Fruit fly (Drosophila melanogaster) whole organism, wandering third instar larva: ENCODE data around the gene CG43254.

Experiments
- Abd-B ChIP-seq: fragments of >200 bp; optimal IDR thresholded peaks from 2 replicates; lab custom pipeline; 2017; ENCODE audit warnings: missing biosample characterization, missing genetic modification characterization
- CG32264 ChIP-seq: fragments of 200-800 bp; sonication (Bioruptor generic); optimal IDR thresholded peaks from 2 replicates; lab custom pipeline; 2016; ENCODE audit warnings: missing biosample characterization, missing genetic modification characterization
- CrebA ChIP-seq: fragments of 200-800 bp; sonication (Bioruptor generic); optimal IDR thresholded peaks from 2 replicates; lab custom pipeline; 2016; ENCODE audit warnings: missing biosample characterization, mild to moderate bottlenecking, missing genetic modification characterization, borderline replicate concordance
- Dfd ChIP-seq: fragments of >200 bp; optimal IDR thresholded peaks from 2 replicates; lab custom pipeline; 2017; ENCODE audit warnings: missing biosample characterization, missing genetic modification characterization
- Dif ChIP-seq: fragments of 200-275, 200-300 bp; sonication (Bioruptor generic); optimal IDR thresholded peaks from 2 replicates; lab custom pipeline; 2018; ENCODE audit warnings: missing biosample characterization, missing genetic modification characterization; ENCODE audit not compliant: partially characterized antibody
- GATAd ChIP-seq: sonication (Bioruptor generic); optimal IDR thresholded peaks from 2 replicates; lab custom pipeline; 2016; ENCODE audit warnings: missing biosample characterization, missing genetic modification characterization
- HLH106 ChIP-seq: fragments of 200-800 bp; optimal IDR thresholded peaks from 3 replicates; lab custom pipeline; 2019; ENCODE audit warnings: missing biosample characterization, mild to moderate bottlenecking, missing genetic modification characterization, moderate library complexity
- Hnf4 ChIP-seq: fragments of 200-800 bp; sonication (Bioruptor generic); optimal IDR thresholded peaks from 2 replicates; lab custom pipeline; 2016; ENCODE audit warnings: missing biosample characterization, mild to moderate bottlenecking, missing genetic modification characterization
- Hr83 ChIP-seq: fragments of 200-300 bp; sonication (Bioruptor generic); optimal IDR thresholded peaks from 2 replicates; lab custom pipeline; 2016; ENCODE audit warnings: missing biosample characterization, mild to moderate bottlenecking, missing genetic modification characterization, moderate library complexity; ENCODE audit not compliant: poor library complexity, severe bottlenecking
- Jra ChIP-seq: sonication (Bioruptor generic); optimal IDR thresholded peaks from 2 replicates; lab custom pipeline; 2016; ENCODE audit warnings: missing biosample characterization, missing genetic modification characterization
- Mio ChIP-seq: sonication (Bioruptor generic); optimal IDR thresholded peaks from 2 replicates; lab custom pipeline; 2016; ENCODE audit warnings: missing biosample characterization, missing genetic modification characterization
- Myc ChIP-seq: fragments of >200 bp; optimal IDR thresholded peaks from 2 replicates; lab custom pipeline; 2017
- N ChIP-seq: fragments of >200 bp; optimal IDR thresholded peaks from 2 replicates; lab custom pipeline; 2018; ENCODE audit warnings: missing biosample characterization, missing external identifiers, missing genetic modification characterization
- Rel ChIP-seq, 2 experiments: fragments of 200-800 bp; sonication (Bioruptor generic) in 1 of 2; optimal IDR thresholded peaks; 2 replicates in 1 of 2; 3 replicates in 1 of 2; lab custom pipeline; 2016 to 2019; ENCODE audit warnings: mild to moderate bottlenecking in 2 of 2, missing biosample characterization in 2 of 2, missing genetic modification characterization in 2 of 2, moderate library complexity in 1 of 2
- Sp1 ChIP-seq: fragments of 200-800 bp; sonication (Bioruptor generic); optimal IDR thresholded peaks from 3 replicates; lab custom pipeline; 2019; ENCODE audit warnings: missing biosample characterization, mild to moderate bottlenecking, missing genetic modification characterization, moderate library complexity
- Vsx2 ChIP-seq: fragments of 200-300, 225-300 bp; sonication (Bioruptor generic); optimal IDR thresholded peaks from 2 replicates; lab custom pipeline; 2018; ENCODE audit warnings: missing biosample characterization, missing genetic modification characterization; ENCODE audit not compliant: partially characterized antibody
- br ChIP-seq: fragments of 200-800 bp; sonication (Bioruptor generic); optimal IDR thresholded peaks from 2 replicates; lab custom pipeline; 2016; ENCODE audit warnings: missing biosample characterization, missing genetic modification characterization
- brk ChIP-seq: fragments of 200-800 bp; sonication (Bioruptor generic); optimal IDR thresholded peaks from 2 replicates; lab custom pipeline; 2016; ENCODE audit warnings: missing biosample characterization, mild to moderate bottlenecking, missing genetic modification characterization
- dl ChIP-seq, 2 experiments: fragments of 175-275, 200-275 bp in 1 of 2; fragments of 200-275 bp in 1 of 2; sonication (Bioruptor generic); optimal IDR thresholded peaks; lab custom pipeline; 2018; ENCODE audit warnings: mild to moderate bottlenecking in 2 of 2, missing biosample characterization in 2 of 2, missing genetic modification characterization in 2 of 2, moderate library complexity in 2 of 2; ENCODE audit not compliant: partially characterized antibody in 2 of 2, insufficient read depth in 1 of 2
- dmrt93B ChIP-seq: fragments of 200-800 bp; sonication (Bioruptor generic); optimal IDR thresholded peaks from 2 replicates; lab custom pipeline; 2018; ENCODE audit warnings: missing biosample characterization, mild to moderate bottlenecking, missing genetic modification characterization
- dsf ChIP-seq: sonication (Bioruptor generic); optimal IDR thresholded peaks from 2 replicates; lab custom pipeline; 2016; ENCODE audit warnings: missing biosample characterization, missing genetic modification characterization, borderline replicate concordance
- ey ChIP-seq: fragments of 200-800 bp; sonication (Bioruptor generic); optimal IDR thresholded peaks from 2 replicates; lab custom pipeline; 2016; ENCODE audit warnings: missing biosample characterization, missing genetic modification characterization
- foxo ChIP-seq, 2 experiments: fragments of 200-800 bp; sonication (Bioruptor generic); optimal IDR thresholded peaks; 2 replicates in 1 of 2; 3 replicates in 1 of 2; lab custom pipeline; 2016 to 2017; ENCODE audit warnings: missing biosample characterization in 2 of 2, missing genetic modification characterization in 2 of 2
- fru ChIP-seq: fragments of 200-800 bp; sonication (Bioruptor generic); optimal IDR thresholded peaks from 3 replicates; lab custom pipeline; 2016; ENCODE audit warnings: missing biosample characterization, mild to moderate bottlenecking, missing genetic modification characterization
- h ChIP-seq: fragments of 200-800 bp; sonication (Bioruptor generic); optimal IDR thresholded peaks from 3 replicates; lab custom pipeline; 2016; ENCODE audit warnings: missing biosample characterization, mild to moderate bottlenecking, missing genetic modification characterization
- lola ChIP-seq: fragments of >200 bp; optimal IDR thresholded peaks from 2 replicates; lab custom pipeline; 2017; ENCODE audit warnings: missing biosample characterization, missing genetic modification characterization
- rgr ChIP-seq: fragments of 200-800 bp; sonication (Bioruptor generic); optimal IDR thresholded peaks from 3 replicates; lab custom pipeline; 2016; ENCODE audit warnings: missing biosample characterization, mild to moderate bottlenecking, missing genetic modification characterization
- sv ChIP-seq: fragments of 200-800 bp; sonication (Bioruptor generic); optimal IDR thresholded peaks from 3 replicates; lab custom pipeline; 2016; ENCODE audit warnings: missing biosample characterization, missing genetic modification characterization
- tai ChIP-seq: sonication (Bioruptor generic); optimal IDR thresholded peaks from 2 replicates; lab custom pipeline; 2016; ENCODE audit warnings: missing biosample characterization, missing genetic modification characterization
- usp ChIP-seq: fragments of >200 bp; optimal IDR thresholded peaks from 2 replicates; lab custom pipeline; 2017; ENCODE audit warnings: missing biosample characterization, missing genetic modification characterization
- woc ChIP-seq: sonication (Bioruptor generic); optimal IDR thresholded peaks from 2 replicates; lab custom pipeline; 2016; ENCODE audit warnings: missing biosample characterization, mild to moderate bottlenecking, missing genetic modification characterization

CG43254 gene

DNA sequence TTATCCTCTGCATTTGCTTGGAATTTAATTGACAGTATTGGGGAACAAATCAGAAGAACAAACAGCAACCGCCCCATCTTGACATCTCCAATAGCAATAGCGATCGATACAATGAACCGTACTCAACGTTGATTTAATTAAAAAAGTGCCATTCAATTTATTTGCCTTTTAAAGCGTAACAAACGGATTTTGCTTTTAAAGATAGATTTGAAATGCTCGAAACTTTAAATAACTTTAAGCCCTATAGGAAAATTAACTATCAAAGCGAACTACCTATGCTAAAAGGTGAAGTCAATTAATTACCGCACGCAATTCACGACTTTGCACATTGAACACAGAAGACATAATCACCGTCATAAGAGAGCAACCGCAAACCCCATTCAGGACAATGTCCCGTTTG is at the start of gene CG43254:
CG43254 (minus strand) TSS at position 101 of the 400 bp plus-strand sequence.
- TF ChIP-seq N (GFP tag; lab: Kevin White, UChicago) (no peak), usp (GFP tag; lab: Kevin White, UChicago) (no peak), Hnf4 (GFP tag; lab: Kevin White, UChicago) (no peak), woc (no peak), sv (GFP tag; lab: Kevin White, UChicago) (no peak), rgr (GFP tag; lab: Kevin White, UChicago) (no peak), tai (GFP tag; lab: Kevin White, UChicago) (no peak), fru (no peak)

DNA sequence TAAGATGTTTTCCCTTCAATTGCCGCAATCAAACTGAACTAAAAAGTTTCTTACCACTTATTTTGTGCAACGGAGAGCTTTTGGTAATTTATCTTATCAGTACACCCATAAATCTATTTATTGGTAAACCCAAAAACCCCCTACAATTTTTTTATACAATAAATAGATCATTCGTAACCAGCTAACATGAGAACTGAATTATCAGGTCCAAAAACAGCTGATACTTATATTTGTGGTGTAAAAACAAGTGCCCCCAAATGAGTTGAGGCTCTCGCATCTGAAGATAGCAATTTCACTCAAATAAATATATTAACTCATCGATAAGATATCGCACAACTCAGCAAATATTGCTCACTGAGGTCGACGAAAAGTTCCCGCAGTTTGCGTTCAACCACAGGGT is 48.5 kb upstream of the CG43254 start, which contains the start of gene CG18748:
CG18748 (minus strand) TSS at position 25 of the 400 bp plus-strand sequence.
- TF ChIP-seq CrebA (peak; percentile 11), dmrt93B (GFP tag; lab: Kevin White, UChicago) (no peak), Rel (GFP tag; optimal IDR thresholded peaks at IDR 0.05; lab: Kevin White, UChicago) (no peak), Rel (tag; optimal IDR thresholded peaks at IDR 0.05; lab: Kevin White, UChicago) (peak; percentile 96)

DNA sequence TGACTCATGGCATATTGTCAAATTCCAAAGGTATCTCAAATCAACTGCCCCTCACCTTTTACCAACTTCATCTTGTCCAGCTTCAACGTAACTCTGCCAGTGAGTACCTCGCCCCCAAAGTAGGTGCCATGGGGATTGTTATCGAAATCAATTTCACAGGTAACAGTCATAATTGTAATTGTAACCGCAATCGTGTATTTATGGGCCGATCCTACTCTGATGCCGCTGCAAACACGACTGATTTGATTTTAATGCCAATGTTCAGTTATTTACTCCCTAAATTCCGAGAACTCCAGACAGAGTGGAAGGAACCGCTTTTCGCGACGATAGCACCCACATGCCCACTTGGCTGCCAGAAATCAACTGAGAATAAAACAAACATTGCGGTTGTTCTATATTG is 46.4 kb upstream of the CG43254 start, which contains the start of gene CG18745:
CG18745 (minus strand) TSS at position 336 of the 400 bp plus-strand sequence.
- TF ChIP-seq h, result no peak
- TF ChIP-seq lola (GFP tag; lab: Kevin White, UChicago), result no peak
- TF ChIP-seq brk, result no peak
- TF ChIP-seq br (GFP tag; lab: Kevin White, UChicago), result no peak
- no peak for TF ChIP-seq CG32264 (GFP tag; lab: Kevin White, UChicago)
- TF ChIP-seq Mio (GFP tag; lab: Kevin White, UChicago), result no peak
- TF ChIP-seq Dfd (GFP tag; lab: Kevin White, UChicago), result no peak
- no peak for TF ChIP-seq fru
- TF ChIP-seq N (GFP tag; lab: Kevin White, UChicago), result no peak
- no peak for TF ChIP-seq Hnf4 (GFP tag; lab: Kevin White, UChicago)
- TF ChIP-seq dl (GFP tag; optimal IDR thresholded peaks at IDR 0.05; lab: Kevin White, UChicago; ENCODE audit: insufficient read depth in 1 of 2, partially characterized antibody in 2 of 2), result no peak
- TF ChIP-seq Vsx2 (GFP tag; lab: Kevin White, UChicago), result no peak
- no peak for TF ChIP-seq GATAd
- no peak for TF ChIP-seq foxo (GFP tag; optimal IDR thresholded peaks at IDR 0.05; lab: Kevin White, UChicago)
- no peak for TF ChIP-seq Hr83 (GFP tag; lab: Kevin White, UChicago)
- TF ChIP-seq rgr (GFP tag; lab: Kevin White, UChicago), result peak; percentile 15
- peak; percentile 11 for TF ChIP-seq Jra
- TF ChIP-seq sv (GFP tag; lab: Kevin White, UChicago), result no peak
- no peak for TF ChIP-seq Rel (GFP tag; optimal IDR thresholded peaks at IDR 0.05; lab: Kevin White, UChicago)
- TF ChIP-seq Rel (tag; optimal IDR thresholded peaks at IDR 0.05; lab: Kevin White, UChicago), result peak; percentile 40
- TF ChIP-seq HLH106 (tag; lab: Kevin White, UChicago), result no peak
- TF ChIP-seq usp (GFP tag; lab: Kevin White, UChicago), result no peak
- no peak for TF ChIP-seq woc
- TF ChIP-seq Myc (lab: Kevin White, UChicago), result no peak
- no peak for TF ChIP-seq dsf (GFP tag; lab: Kevin White, UChicago)

DNA sequence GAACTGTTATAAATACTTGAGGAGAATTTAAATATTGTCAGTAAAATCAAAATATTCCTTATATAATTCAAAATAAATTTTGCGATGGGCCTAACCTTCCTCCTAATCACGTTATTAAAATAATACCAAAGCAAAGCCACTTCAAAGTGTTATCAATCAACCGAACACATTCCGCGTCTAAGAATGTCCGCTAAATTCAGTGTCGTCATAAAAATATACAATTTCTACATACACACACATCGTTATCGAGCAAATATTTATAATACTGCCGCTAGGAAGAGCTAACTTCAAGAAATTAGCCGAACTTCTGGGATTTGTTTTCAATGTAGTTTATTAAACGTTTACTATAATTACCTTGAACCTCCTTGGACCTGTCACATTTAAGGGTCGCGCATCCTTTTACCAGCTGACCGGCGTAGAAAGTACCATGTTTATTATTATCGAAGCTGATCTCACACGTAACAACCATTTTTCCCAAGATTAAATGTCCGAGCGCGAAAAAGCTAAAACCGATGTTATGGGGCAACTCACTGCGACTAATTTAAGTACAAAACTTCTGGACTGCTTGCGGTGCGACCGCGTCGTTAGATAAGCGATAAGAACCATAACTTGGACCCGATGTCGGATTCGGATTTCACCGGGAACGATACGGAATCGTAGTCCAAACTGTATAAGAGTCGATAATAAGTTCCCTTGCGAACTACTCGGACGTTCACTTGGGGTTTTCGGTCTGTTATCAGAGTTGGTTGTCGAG is 43.7 kb upstream of the CG43254 start, which contains the start of gene CG18747:
CG18747 (minus strand) TSS at position 514 of the 754 bp plus-strand sequence.
- TF ChIP-seq brk (no peak), dl (GFP tag; optimal IDR thresholded peaks at IDR 0.05; lab: Kevin White, UChicago; ENCODE audit: insufficient read depth in 1 of 2, partially characterized antibody in 2 of 2) (no peak), Rel (GFP tag; optimal IDR thresholded peaks at IDR 0.05; lab: Kevin White, UChicago) (no peak), Rel (tag; optimal IDR thresholded peaks at IDR 0.05; lab: Kevin White, UChicago) (peak; percentile 35)
- TF ChIP-seq, all 38 proteins: peak for 1

DNA sequence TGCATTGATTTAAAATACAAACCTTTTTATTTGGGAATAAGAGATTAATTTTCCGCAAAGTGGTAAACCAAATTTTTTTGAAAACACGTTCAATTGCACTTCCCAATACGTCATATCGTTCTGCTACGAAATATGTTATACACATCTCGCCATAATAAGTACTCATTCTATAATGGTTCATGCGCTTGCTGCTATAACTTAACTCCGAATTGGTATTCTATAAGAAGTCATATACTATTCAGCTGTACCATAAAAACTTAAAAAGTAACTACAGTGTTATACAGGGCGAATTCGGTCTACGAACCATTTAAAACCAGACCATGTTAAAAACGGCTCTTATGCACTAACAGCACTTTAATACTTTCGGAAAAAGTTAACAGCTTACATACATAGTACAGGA is 40.3 kb upstream of the CG43254 start:
- TF ChIP-seq brk (no peak), Myc (lab: Kevin White, UChicago) (peak; percentile 57)

DNA sequence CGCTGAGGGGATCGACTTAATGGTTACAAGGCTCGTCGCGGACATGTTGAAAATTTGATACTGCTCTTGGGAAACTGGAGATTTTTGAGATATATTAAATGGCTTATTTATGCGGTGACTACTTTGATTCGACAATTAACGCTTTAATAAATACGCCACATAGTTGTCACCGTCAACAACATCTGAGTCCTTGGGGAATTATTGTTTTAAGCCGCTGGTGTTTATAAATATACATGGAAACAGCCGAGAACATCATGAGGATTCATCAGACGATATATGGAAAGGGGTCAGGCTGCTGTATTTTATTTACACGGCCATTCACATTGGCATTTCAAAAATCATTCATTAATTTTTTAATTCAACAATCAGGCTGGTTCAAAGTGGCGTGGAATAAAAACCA is 32.3 kb upstream of the CG43254 start, which contains the start of gene CG11286:
CG11286 (minus strand) TSS at position 101 of the 400 bp plus-strand sequence.
- TF ChIP-seq woc (no peak), Abd-B (GFP tag; lab: Kevin White, UChicago) (no peak), lola (GFP tag; lab: Kevin White, UChicago) (no peak), dl (GFP tag; optimal IDR thresholded peaks at IDR 0.05; lab: Kevin White, UChicago; ENCODE audit: insufficient read depth in 1 of 2, partially characterized antibody in 2 of 2) (no peak), ey (GFP tag; lab: Kevin White, UChicago) (no peak), Hr83 (GFP tag; lab: Kevin White, UChicago) (no peak), tai (GFP tag; lab: Kevin White, UChicago) (no peak), Dif (GFP tag; lab: Kevin White, UChicago) (no peak), foxo (GFP tag; optimal IDR thresholded peaks at IDR 0.05; lab: Kevin White, UChicago) (no peak), Sp1 (GFP tag; lab: Kevin White, UChicago) (no peak), brk (no peak), usp (GFP tag; lab: Kevin White, UChicago) (no peak), rgr (GFP tag; lab: Kevin White, UChicago) (no peak), HLH106 (tag; lab: Kevin White, UChicago) (no peak), sv (GFP tag; lab: Kevin White, UChicago) (no peak), CG32264 (GFP tag; lab: Kevin White, UChicago) (no peak)
